Worm (Caenorhabditis elegans) whole organism, L3 larva: Measurements from ENCODE around the gene let-805.
A peak's percentile ranks its signal among the peaks of the same experiment; 100 is the strongest.

Experiments used
- R02D3.7 ChIP-seq: fragments of 150-350 bp; optimal IDR thresholded peaks from 2 replicates; lab custom pipeline; 2014; ENCODE audit warnings: missing biosample characterization, missing genetic modification characterization
- ZK546.5 ChIP-seq: sonication (generic microtip); optimal IDR thresholded peaks from 2 replicates; lab custom pipeline; 2017; ENCODE audit warnings: missing biosample characterization, missing genetic modification characterization
- aly-2 ChIP-seq: fragments of 150-350 bp; optimal IDR thresholded peaks from 2 replicates; lab custom pipeline; 2014; ENCODE audit warnings: missing biosample characterization, missing genetic modification characterization
- ceh-16 ChIP-seq: sonication (generic microtip); optimal IDR thresholded peaks from 2 replicates; lab custom pipeline; 2017; ENCODE audit warnings: missing biosample characterization, missing genetic modification characterization
- ceh-28 ChIP-seq: fragments of 150-350 bp; optimal IDR thresholded peaks from 2 replicates; lab custom pipeline; 2014; ENCODE audit warnings: missing biosample characterization, missing genetic modification reagents, missing genetic modification characterization
- ceh-82 ChIP-seq: fragments of 150-350 bp; optimal IDR thresholded peaks from 2 replicates; lab custom pipeline; 2014; ENCODE audit warnings: missing biosample characterization, missing genetic modification characterization
- egl-27 ChIP-seq: sonication (generic microtip); optimal IDR thresholded peaks from 4 replicates; lab custom pipeline; 2017; ENCODE audit warnings: missing biosample characterization, missing genetic modification reagents, missing genetic modification characterization
- egl-5 ChIP-seq: fragments of 150-350 bp; optimal IDR thresholded peaks from 2 replicates; lab custom pipeline; 2017; ENCODE audit warnings: missing biosample characterization, missing genetic modification reagents, missing genetic modification characterization, inconsistent platforms
- elt-2 ChIP-seq: sonication (generic microtip); optimal IDR thresholded peaks from 2 replicates; lab custom pipeline; 2016; ENCODE audit warnings: missing genetic modification reagents, mild to moderate bottlenecking, missing genetic modification characterization, missing compliant biosample characterization
- elt-3 ChIP-seq, 3 experiments: fragments of 150-350 bp in 1 of 3; sonication (generic microtip) in 2 of 3; optimal IDR thresholded peaks; 2 replicates in 2 of 3; 4 replicates in 1 of 3; lab custom pipeline; 2014 to 2017; ENCODE audit warnings: missing biosample characterization in 3 of 3, missing genetic modification characterization in 3 of 3
- fkh-10 ChIP-seq: sonication (generic microtip); optimal IDR thresholded peaks from 2 replicates; lab custom pipeline; 2017; ENCODE audit warnings: missing biosample characterization, missing genetic modification reagents, missing genetic modification characterization
- fkh-2 ChIP-seq: fragments of 150-350 bp; optimal IDR thresholded peaks from 2 replicates; lab custom pipeline; 2014; ENCODE audit warnings: missing biosample characterization, missing genetic modification reagents, missing genetic modification characterization
- hmg-11 ChIP-seq: sonication (generic microtip); optimal IDR thresholded peaks from 2 replicates; lab custom pipeline; 2016; ENCODE audit warnings: missing genetic modification characterization, missing compliant biosample characterization
- jun-1 ChIP-seq: fragments of 150-350 bp; optimal IDR thresholded peaks from 2 replicates; lab custom pipeline; 2014; ENCODE audit warnings: missing biosample characterization, missing genetic modification reagents, missing genetic modification characterization
- lin-15B ChIP-seq: fragments of 150-350 bp; optimal IDR thresholded peaks from 2 replicates; lab custom pipeline; 2014; ENCODE audit warnings: missing biosample characterization, missing genetic modification characterization
- lsy-12 ChIP-seq: sonication (generic microtip); optimal IDR thresholded peaks from 2 replicates; lab custom pipeline; 2016; ENCODE audit warnings: mild to moderate bottlenecking, missing genetic modification characterization, missing compliant biosample characterization
- mdl-1 ChIP-seq: fragments of 150-350 bp; optimal IDR thresholded peaks from 2 replicates; lab custom pipeline; 2014; ENCODE audit warnings: missing biosample characterization, missing genetic modification characterization
- mml-1 ChIP-seq: fragments of 150-350 bp; sonication (generic microtip); optimal IDR thresholded peaks from 3 replicates; lab custom pipeline; 2014; ENCODE audit warnings: missing biosample characterization, missing genetic modification characterization
- nfya-1 ChIP-seq: sonication (generic microtip); optimal IDR thresholded peaks from 2 replicates; lab custom pipeline; 2017; ENCODE audit warnings: missing genetic modification characterization, mild to moderate bottlenecking, missing compliant biosample characterization, antibody characterized with exemption, moderate library complexity; ENCODE audit not compliant: insufficient read depth
- nhr-11 ChIP-seq: fragments of 150-350 bp; optimal IDR thresholded peaks from 2 replicates; lab custom pipeline; 2014; ENCODE audit warnings: missing biosample characterization, missing genetic modification characterization
- nhr-12 ChIP-seq: fragments of 150-350 bp; optimal IDR thresholded peaks from 2 replicates; lab custom pipeline; 2014; ENCODE audit warnings: missing biosample characterization, missing genetic modification characterization
- nhr-23 ChIP-seq: fragments of 150-350 bp; optimal IDR thresholded peaks from 2 replicates; lab custom pipeline; 2014; ENCODE audit warnings: missing biosample characterization, missing genetic modification reagents, missing genetic modification characterization
- nhr-237 ChIP-seq: fragments of 150-350 bp; optimal IDR thresholded peaks from 2 replicates; lab custom pipeline; 2014; ENCODE audit warnings: missing biosample characterization, missing genetic modification characterization
- nhr-25 ChIP-seq: sonication (generic microtip); optimal IDR thresholded peaks from 2 replicates; lab custom pipeline; 2017; ENCODE audit warnings: missing biosample characterization, missing genetic modification characterization
- nhr-28 ChIP-seq: fragments of 150-350 bp; optimal IDR thresholded peaks from 2 replicates; lab custom pipeline; 2014; ENCODE audit warnings: missing biosample characterization, missing genetic modification characterization
- nhr-67 ChIP-seq: fragments of 150-350 bp; optimal IDR thresholded peaks from 2 replicates; lab custom pipeline; 2014; ENCODE audit warnings: missing biosample characterization, missing genetic modification characterization
- nhr-76 ChIP-seq: fragments of 150-350 bp; sonication (generic microtip); optimal IDR thresholded peaks from 5 replicates; lab custom pipeline; 2014; ENCODE audit warnings: missing biosample characterization, missing genetic modification characterization
- pha-4 ChIP-seq: fragments of 150-350 bp; optimal IDR thresholded peaks from 2 replicates; lab custom pipeline; 2014; ENCODE audit warnings: missing biosample characterization, missing genetic modification reagents, missing genetic modification characterization
- pqm-1 ChIP-seq: fragments of 150-350 bp; optimal IDR thresholded peaks from 2 replicates; lab custom pipeline; 2017; ENCODE audit warnings: missing biosample characterization, missing genetic modification characterization, inconsistent platforms
- sea-2 ChIP-seq: fragments of 150-350 bp; sonication (generic microtip); optimal IDR thresholded peaks from 4 replicates; lab custom pipeline; 2014; ENCODE audit warnings: missing biosample characterization, missing genetic modification reagents, missing genetic modification characterization
- snpc-4 ChIP-seq: fragments of 150-350 bp; optimal IDR thresholded peaks from 2 replicates; lab custom pipeline; 2014; ENCODE audit warnings: missing biosample characterization, missing genetic modification characterization
- tbx-2 ChIP-seq: sonication (generic microtip); optimal IDR thresholded peaks from 2 replicates; lab custom pipeline; 2016; ENCODE audit warnings: mild to moderate bottlenecking, missing genetic modification characterization, missing compliant biosample characterization
- unc-39 ChIP-seq: sonication (generic microtip); optimal IDR thresholded peaks from 4 replicates; lab custom pipeline; 2017; ENCODE audit warnings: missing biosample characterization, missing genetic modification characterization
- unc-62 ChIP-seq: fragments of 150-350 bp; sonication (generic microtip); optimal IDR thresholded peaks from 4 replicates; lab custom pipeline; 2014; ENCODE audit warnings: missing biosample characterization, missing genetic modification reagents, missing genetic modification characterization
- zag-1 ChIP-seq: fragments of 150-350 bp; optimal IDR thresholded peaks from 2 replicates; lab custom pipeline; 2014; ENCODE audit warnings: missing biosample characterization, missing genetic modification characterization
- ztf-11 ChIP-seq: fragments of 150-350 bp; optimal IDR thresholded peaks from 2 replicates; lab custom pipeline; 2014; ENCODE audit warnings: missing biosample characterization, missing genetic modification characterization

Gene let-805

DNA sequence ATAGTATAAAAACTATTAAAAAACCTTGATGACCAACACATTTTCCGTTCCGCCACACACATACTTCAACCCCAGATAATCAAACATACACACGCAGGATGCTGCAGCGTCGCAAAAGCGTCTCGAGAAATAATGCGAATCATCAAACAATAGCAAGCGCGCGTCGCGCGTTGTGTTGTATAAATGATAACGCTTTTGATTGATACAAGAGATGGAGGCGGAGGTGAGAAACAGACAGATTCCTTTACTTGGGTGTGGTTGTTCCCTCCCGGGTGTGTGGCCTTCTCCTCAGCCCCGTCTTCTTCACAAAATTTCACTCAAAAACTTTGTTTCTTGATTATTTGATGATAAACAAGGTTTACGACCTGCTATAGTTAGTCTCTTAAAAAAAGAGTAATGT is 18.2 kb downstream of the let-805 start:
- TF ChIP-seq R02D3.7 (tag; lab: Kevin White, UChicago) (no peak), nfya-1 (tag; lab: Kevin White, UChicago) (no peak), nhr-237 (tag; lab: Kevin White, UChicago) (no peak), egl-5 (tag; lab: Kevin White, UChicago) (no peak), elt-3 (tag; optimal IDR thresholded peaks at IDR 0.05; lab: Kevin White, UChicago) (no peak), nhr-28 (tag; lab: Kevin White, UChicago) (no peak), fkh-10 (GFP tag; lab: Kevin White, UChicago) (no peak), sea-2 (GFP tag; lab: Kevin White, UChicago) (no peak), nhr-11 (tag; lab: Kevin White, UChicago) (no peak), snpc-4 (tag; lab: Kevin White, UChicago) (no peak), ceh-28 (tag; lab: Kevin White, UChicago) (no peak), elt-2 (tag; lab: Kevin White, UChicago) (peak; percentile 48), pqm-1 (peak; percentile 17), lin-15B (tag; lab: Kevin White, UChicago) (no peak), pha-4 (tag; lab: Kevin White, UChicago) (no peak), unc-62 (no peak)
- TF ChIP-seq, all 47 proteins: peak for 2

ce11 chrIII:2678017-2678416 is 20.1 kb downstream of the let-805 start:
- TF ChIP-seq lsy-12 (no peak), mml-1 (no peak), ZK546.5 (no peak)

ce11 chrIII:2679362-2679761 is 21.5 kb downstream of the let-805 start:
- TF ChIP-seq unc-39 (tag; lab: Kevin White, UChicago), result no peak
- no peak for TF ChIP-seq nhr-23 (tag; lab: Kevin White, UChicago)
- no peak for TF ChIP-seq hmg-11
- no peak for TF ChIP-seq zag-1 (tag; lab: Kevin White, UChicago)
- TF ChIP-seq nhr-237 (tag; lab: Kevin White, UChicago), result no peak

DNA sequence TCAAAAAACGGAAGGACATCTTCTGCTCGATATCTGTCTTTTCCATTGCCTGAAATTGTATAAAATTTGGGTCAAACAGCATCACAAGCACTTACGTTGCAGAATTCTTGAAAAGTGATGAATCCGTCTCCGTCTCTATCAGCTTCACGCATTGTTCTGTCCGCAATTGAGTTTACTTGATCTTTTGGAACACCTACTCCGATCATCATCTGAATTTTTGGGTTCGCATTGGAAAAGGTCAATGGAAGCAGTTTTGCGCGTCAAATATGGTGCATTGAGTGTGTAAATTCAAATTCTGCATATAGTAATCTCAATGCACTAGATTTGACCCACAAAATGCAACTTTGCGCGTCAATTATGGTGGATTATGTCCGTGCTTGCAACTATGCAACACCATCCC is 23.7 kb downstream of the let-805 start:
- TF ChIP-seq nhr-12 (no peak), egl-27 (no peak), fkh-2 (tag; lab: Kevin White, UChicago) (no peak), unc-62 (no peak), mdl-1 (no peak), nhr-25 (tag; lab: Kevin White, UChicago) (no peak), lin-15B (tag; lab: Kevin White, UChicago) (no peak), nhr-28 (tag; lab: Kevin White, UChicago) (no peak), ceh-82 (tag; lab: Kevin White, UChicago) (no peak), egl-5 (tag; lab: Kevin White, UChicago) (no peak), lsy-12 (no peak), nhr-237 (tag; lab: Kevin White, UChicago) (no peak), aly-2 (tag; lab: Kevin White, UChicago) (no peak)
- TF ChIP-seq, all 47 proteins: peak for 0

DNA sequence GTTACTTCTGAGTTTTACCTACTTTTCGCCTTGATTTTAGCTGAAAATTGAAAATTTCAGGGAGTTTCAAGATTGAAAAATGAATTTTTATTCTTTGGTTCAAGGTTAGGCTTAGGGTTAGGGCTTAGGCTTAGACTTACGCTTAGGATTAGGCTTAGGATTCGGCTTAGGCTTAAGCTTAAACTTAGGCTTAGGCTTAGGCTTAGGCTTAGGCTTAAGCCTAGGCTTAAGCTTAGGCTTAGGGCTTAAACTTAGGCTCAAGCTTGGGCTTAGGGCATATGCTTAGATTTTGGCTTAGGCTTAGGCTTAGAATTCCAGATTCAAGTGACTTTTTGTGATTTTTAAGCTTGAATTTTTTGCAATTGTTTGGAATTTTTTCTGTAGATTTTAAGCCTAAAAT is 25.5 kb downstream of the let-805 start:
- TF ChIP-seq nhr-237 (tag; lab: Kevin White, UChicago), result no peak
- TF ChIP-seq ztf-11 (tag; lab: Kevin White, UChicago), result no peak
- TF ChIP-seq ZK546.5, result no peak
- no peak for TF ChIP-seq hmg-11
- no peak for TF ChIP-seq ceh-16 (tag; lab: Kevin White, UChicago)
- no peak for TF ChIP-seq jun-1 (tag; lab: Kevin White, UChicago)
- TF ChIP-seq pqm-1, result no peak
- no peak for TF ChIP-seq unc-62
- no peak for TF ChIP-seq tbx-2 (tag; lab: Kevin White, UChicago)
- no peak for TF ChIP-seq aly-2 (tag; lab: Kevin White, UChicago)
- TF ChIP-seq nhr-11 (tag; lab: Kevin White, UChicago), result no peak
- TF ChIP-seq nhr-76 (tag; lab: Kevin White, UChicago), result no peak
- no peak for TF ChIP-seq nhr-67
- no peak for TF ChIP-seq egl-27
- TF ChIP-seq ceh-82 (tag; lab: Kevin White, UChicago), result no peak
- no peak for TF ChIP-seq nhr-25 (tag; lab: Kevin White, UChicago)
